Worm (Caenorhabditis elegans) whole organism, young adult: ENCODE measurements around the gene flp-9.

Experiments
- C06A6.2 ChIP-seq: fragments of 200-800 bp; sonication (Bioruptor generic); conservative IDR thresholded peaks from 2 replicates; pipeline ENCODE4 v1.3.6; 2022; ENCODE audit warnings: missing genetic modification characterization, missing compliant biosample characterization
- D2030.7 ChIP-seq: fragments of 200-800 bp; sonication (Bioruptor generic); IDR thresholded peaks from 2 replicates; pipeline ENCODE4 v1.3.6; 2022; ENCODE audit warnings: missing genetic modification reagents, missing genetic modification characterization, missing compliant biosample characterization
- F22D6.2 ChIP-seq: sonication (generic microtip); optimal IDR thresholded peaks from 2 replicates; lab custom pipeline; 2016; ENCODE audit warnings: mild to moderate bottlenecking, missing genetic modification characterization, missing compliant biosample characterization
- F37B4.10 ChIP-seq: fragments of 200-800 bp; sonication (Bioruptor generic); IDR thresholded peaks from 2 replicates; pipeline ENCODE4 v1.3.6; 2022; ENCODE audit warnings: missing genetic modification characterization, missing compliant biosample characterization
- T26A5.8 ChIP-seq: sonication (generic microtip); optimal IDR thresholded peaks from 2 replicates; lab custom pipeline; 2016; ENCODE audit warnings: missing genetic modification characterization, missing compliant biosample characterization
- Y56A3A.18 ChIP-seq: fragments of 200-800 bp; sonication (Bioruptor generic); IDR thresholded peaks from 2 replicates; pipeline ENCODE4 v1.3.6; 2022; ENCODE audit warnings: missing genetic modification reagents, missing genetic modification characterization, missing compliant biosample characterization
- ZK185.1 ChIP-seq: sonication (generic microtip); optimal IDR thresholded peaks from 2 replicates; lab custom pipeline; 2016; ENCODE audit warnings: mild to moderate bottlenecking, missing genetic modification characterization, missing compliant biosample characterization; ENCODE audit not compliant: poor library complexity, severe bottlenecking
- ama-1 ChIP-seq, 3 experiments: fragments of 150-350 bp in 1 of 3; sonication (generic microtip) in 2 of 3; optimal IDR thresholded peaks; 2 replicates each; lab custom pipeline; 2014 to 2018; ENCODE audit warnings: missing biosample characterization in 2 of 3, missing genetic modification characterization in 2 of 3, missing genetic modification reagents in 2 of 3
- bed-1 ChIP-seq: fragments of 200-800 bp; sonication (Bioruptor generic); IDR thresholded peaks from 2 replicates; pipeline ENCODE4 v1.3.6; 2022; ENCODE audit warnings: missing genetic modification reagents, missing genetic modification characterization, missing compliant biosample characterization
- ccch-3 ChIP-seq: fragments of 200-800 bp; sonication (Bioruptor generic); optimal IDR thresholded peaks from 2 replicates; lab custom pipeline; 2018; ENCODE audit warnings: mild to moderate bottlenecking, missing genetic modification characterization, missing compliant biosample characterization
- cebp-2 ChIP-seq: fragments of 200-800 bp; sonication (Bioruptor generic); IDR thresholded peaks from 2 replicates; pipeline ENCODE4 v1.3.6; 2022; ENCODE audit warnings: missing genetic modification characterization, missing compliant biosample characterization
- ceh-100 ChIP-seq: fragments of 200-800 bp; sonication (Bioruptor generic); IDR thresholded peaks from 2 replicates; pipeline ENCODE4 v1.3.6; 2022; ENCODE audit warnings: missing genetic modification reagents, missing genetic modification characterization, missing compliant biosample characterization
- ceh-40 ChIP-seq: fragments of 200-800 bp; sonication (Bioruptor generic); IDR thresholded peaks from 2 replicates; pipeline ENCODE4 v1.3.6; 2022; ENCODE audit warnings: missing genetic modification characterization, missing compliant biosample characterization
- dox-1 ChIP-seq: fragments of 200-800 bp; sonication (Bioruptor generic); IDR thresholded peaks from 2 replicates; pipeline ENCODE4 v1.3.6; 2022; ENCODE audit warnings: missing genetic modification reagents, missing genetic modification characterization, missing compliant biosample characterization
- dpff-1 ChIP-seq: sonication (generic microtip); optimal IDR thresholded peaks from 2 replicates; lab custom pipeline; 2017; ENCODE audit warnings: mild to moderate bottlenecking, missing genetic modification characterization, missing compliant biosample characterization
- dpl-1 ChIP-seq: fragments of 150-350 bp; optimal IDR thresholded peaks from 2 replicates; lab custom pipeline; 2014; ENCODE audit warnings: missing biosample characterization, missing genetic modification reagents, missing genetic modification characterization
- efl-1 ChIP-seq: fragments of 150-350 bp; optimal IDR thresholded peaks from 2 replicates; lab custom pipeline; 2014; ENCODE audit warnings: missing biosample characterization, missing genetic modification reagents, missing genetic modification characterization
- egl-18 ChIP-seq: fragments of 200-800 bp; sonication (Bioruptor generic); IDR thresholded peaks from 2 replicates; pipeline ENCODE4 v1.3.6; 2022; ENCODE audit warnings: missing genetic modification reagents, missing genetic modification characterization, missing compliant biosample characterization
- egl-44 ChIP-seq: fragments of 200-800 bp; sonication (Bioruptor generic); IDR thresholded peaks from 2 replicates; pipeline ENCODE4 v1.3.6; 2022; ENCODE audit warnings: missing genetic modification reagents, missing genetic modification characterization, missing compliant biosample characterization
- egrh-3 ChIP-seq: fragments of 200-800 bp; sonication (Bioruptor generic); IDR thresholded peaks from 2 replicates; pipeline ENCODE4 v1.3.6; 2022; ENCODE audit warnings: missing genetic modification reagents, missing genetic modification characterization, missing compliant biosample characterization
- ets-4 ChIP-seq: fragments of 200-800 bp; sonication (Bioruptor generic); optimal IDR thresholded peaks from 2 replicates; lab custom pipeline; 2018; ENCODE audit warnings: mild to moderate bottlenecking, missing genetic modification characterization, missing compliant biosample characterization
- fkh-3 ChIP-seq: sonication (generic microtip); optimal IDR thresholded peaks from 2 replicates; lab custom pipeline; 2016; ENCODE audit warnings: mild to moderate bottlenecking, missing genetic modification characterization, missing compliant biosample characterization
- gei-17 ChIP-seq: fragments of 200-800 bp; sonication (Bioruptor generic); optimal IDR thresholded peaks from 2 replicates; lab custom pipeline; 2018; ENCODE audit warnings: mild to moderate bottlenecking, missing genetic modification characterization, missing compliant biosample characterization
- hlh-26 ChIP-seq: fragments of 200-800 bp; sonication (Bioruptor generic); conservative IDR thresholded peaks from 2 replicates; pipeline ENCODE4 v1.3.6; 2022; ENCODE audit warnings: missing genetic modification reagents, missing genetic modification characterization, missing compliant biosample characterization
- lag-1 ChIP-seq: fragments of 200-800 bp; sonication (Bioruptor generic); IDR thresholded peaks from 2 replicates; pipeline ENCODE4 v1.3.6; 2022; ENCODE audit warnings: missing genetic modification reagents, missing genetic modification characterization, missing compliant biosample characterization
- let-607 ChIP-seq, 2 experiments: fragments of 200-800 bp in 1 of 2; sonication (Bioruptor generic) in 1 of 2; sonication (generic microtip) in 1 of 2; optimal IDR thresholded peaks; 2 replicates each; lab custom pipeline; 2016 to 2018; ENCODE audit warnings: mild to moderate bottlenecking in 2 of 2, missing compliant biosample characterization in 2 of 2, missing genetic modification characterization in 2 of 2, moderate library complexity in 2 of 2, missing genotype in 1 of 2
- lin-26 ChIP-seq: fragments of 200-800 bp; sonication (Bioruptor generic); IDR thresholded peaks from 2 replicates; pipeline ENCODE4 v1.3.6; 2022; ENCODE audit warnings: missing genetic modification reagents, missing genetic modification characterization, missing compliant biosample characterization
- lin-40 ChIP-seq: sonication (generic microtip); optimal IDR thresholded peaks from 2 replicates; lab custom pipeline; 2016; ENCODE audit warnings: missing genetic modification characterization, mild to moderate bottlenecking, missing compliant biosample characterization, missing genotype, missing genetic modification reagents
- lin-54 ChIP-seq: fragments of 200-800 bp; sonication (Bioruptor generic); optimal IDR thresholded peaks from 2 replicates; lab custom pipeline; 2018; ENCODE audit warnings: mild to moderate bottlenecking, missing genetic modification characterization, missing compliant biosample characterization
- lsy-27 ChIP-seq: sonication (generic microtip); optimal IDR thresholded peaks from 2 replicates; lab custom pipeline; 2017; ENCODE audit warnings: missing genetic modification characterization, mild to moderate bottlenecking, missing compliant biosample characterization, antibody characterized with exemption, missing genotype, borderline replicate concordance; ENCODE audit not compliant: insufficient read depth
- madf-8 ChIP-seq: fragments of 200-800 bp; sonication (Bioruptor generic); conservative IDR thresholded peaks from 2 replicates; pipeline ENCODE4 v1.3.6; 2022; ENCODE audit warnings: missing genetic modification reagents, missing genetic modification characterization, missing compliant biosample characterization
- mxl-1 ChIP-seq: sonication (generic microtip); optimal IDR thresholded peaks from 2 replicates; lab custom pipeline; 2016; ENCODE audit warnings: missing genetic modification characterization, missing compliant biosample characterization
- nfya-1 ChIP-seq: sonication (generic microtip); optimal IDR thresholded peaks from 2 replicates; lab custom pipeline; 2017; ENCODE audit warnings: antibody characterized with exemption, missing compliant biosample characterization, missing genetic modification characterization, borderline replicate concordance; ENCODE audit not compliant: insufficient read depth
- nhr-27 ChIP-seq: fragments of 200-800 bp; sonication (Bioruptor generic); optimal IDR thresholded peaks from 2 replicates; lab custom pipeline; 2018; ENCODE audit warnings: mild to moderate bottlenecking, missing genetic modification characterization, moderate library complexity, missing compliant biosample characterization
- nhr-90 ChIP-seq: sonication (generic microtip); optimal IDR thresholded peaks from 2 replicates; lab custom pipeline; 2016; ENCODE audit warnings: missing genotype, mild to moderate bottlenecking, missing genetic modification characterization, missing compliant biosample characterization
- sea-2 ChIP-seq: fragments of 200-800 bp; sonication (Bioruptor generic); IDR thresholded peaks from 2 replicates; pipeline ENCODE4 v1.3.6; 2022; ENCODE audit warnings: missing genetic modification characterization, missing compliant biosample characterization
- snpc-1.3 ChIP-seq: sonication (generic microtip); optimal IDR thresholded peaks from 2 replicates; lab custom pipeline; 2017; ENCODE audit warnings: missing genetic modification characterization, mild to moderate bottlenecking, missing compliant biosample characterization, antibody characterized with exemption, moderate library complexity, missing genotype, missing genetic modification reagents; ENCODE audit not compliant: insufficient read depth
- snpc-4 ChIP-seq, 5 experiments: fragments of 150-350 bp in 1 of 5; sonication (generic microtip) in 4 of 5; optimal IDR thresholded peaks; 2 replicates each; lab custom pipeline; 2014 to 2018; ENCODE audit warnings: missing genetic modification characterization in 5 of 5, missing biosample characterization in 3 of 5, antibody characterized with exemption in 2 of 5, mild to moderate bottlenecking in 2 of 5, missing compliant biosample characterization in 2 of 5, missing genotype in 2 of 5, moderate library complexity in 2 of 5, missing genetic modification reagents in 1 of 5
- somi-1 ChIP-seq: fragments of 200-800 bp; sonication (Bioruptor generic); optimal IDR thresholded peaks from 2 replicates; lab custom pipeline; 2018; ENCODE audit warnings: mild to moderate bottlenecking, missing genetic modification characterization, missing compliant biosample characterization
- tbx-9 ChIP-seq: sonication (generic microtip); optimal IDR thresholded peaks from 2 replicates; lab custom pipeline; 2016; ENCODE audit warnings: borderline replicate concordance, missing genetic modification characterization, inconsistent platforms, missing compliant biosample characterization
- tlf-1 ChIP-seq: fragments of 200-800 bp; sonication (Bioruptor generic); optimal IDR thresholded peaks from 2 replicates; lab custom pipeline; 2018; ENCODE audit warnings: mild to moderate bottlenecking, missing genetic modification characterization, missing compliant biosample characterization
- unc-130 ChIP-seq: sonication (generic microtip); optimal IDR thresholded peaks from 2 replicates; lab custom pipeline; 2016; ENCODE audit warnings: missing genetic modification reagents, missing genetic modification characterization, missing compliant biosample characterization
- zim-3 ChIP-seq: sonication (generic microtip); optimal IDR thresholded peaks from 2 replicates; lab custom pipeline; 2017; ENCODE audit warnings: mild to moderate bottlenecking, missing genetic modification characterization, moderate library complexity, missing compliant biosample characterization
- ztf-22 ChIP-seq: fragments of 200-800 bp; sonication (Bioruptor generic); optimal IDR thresholded peaks from 2 replicates; lab custom pipeline; 2018; ENCODE audit warnings: mild to moderate bottlenecking, missing genetic modification characterization, moderate library complexity, missing compliant biosample characterization
- ztf-25 ChIP-seq: fragments of 200-800 bp; sonication (Bioruptor generic); IDR thresholded peaks from 2 replicates; pipeline ENCODE4 v1.3.6; 2022; ENCODE audit warnings: missing genetic modification reagents, missing genetic modification characterization, missing compliant biosample characterization
- ztf-26 ChIP-seq: sonication (generic microtip); optimal IDR thresholded peaks from 2 replicates; lab custom pipeline; 2017; ENCODE audit warnings: missing genetic modification characterization, missing compliant biosample characterization
- ztf-3 ChIP-seq: fragments of 200-800 bp; sonication (Bioruptor generic); optimal IDR thresholded peaks from 2 replicates; lab custom pipeline; 2018; ENCODE audit warnings: mild to moderate bottlenecking, missing genetic modification characterization, missing compliant biosample characterization
- ztf-6 ChIP-seq: fragments of 200-800 bp; sonication (Bioruptor generic); IDR thresholded peaks from 2 replicates; pipeline ENCODE4 v1.3.6; 2022; ENCODE audit warnings: missing genetic modification reagents, missing genetic modification characterization, missing compliant biosample characterization

Gene flp-9

ce11 chrIV:12785988-12786387, 28.6 kb upstream of the flp-9 start (continued):
- TF ChIP-seq hlh-26 (GFP tag; lab: Robert Waterston, UW): no peak
- no peak for TF ChIP-seq nhr-90 (tag; lab: Kevin White, UChicago)
- TF ChIP-seq fkh-3: no peak
- TF ChIP-seq F37B4.10 (GFP tag; lab: Robert Waterston, UW): no peak
- TF ChIP-seq T26A5.8 (tag; lab: Kevin White, UChicago): no peak
- 0 out of 2 replicates have a peak, but pooled peaks have one; percentile 38 for TF ChIP-seq madf-8
- TF ChIP-seq egrh-3 (GFP tag; lab: Robert Waterston, UW): no peak
- TF ChIP-seq lin-40 (tag; lab: Kevin White, UChicago): no peak
- TF ChIP-seq mxl-1 (tag; lab: Kevin White, UChicago): no peak
- no peak for TF ChIP-seq ceh-40
- 0 out of 2 replicates have a peak, but pooled peaks have one; percentile 11 for TF ChIP-seq Y56A3A.18 (GFP tag; lab: Robert Waterston, UW)
- no peak for TF ChIP-seq ets-4
- TF ChIP-seq let-607 (tag; optimal IDR thresholded peaks at IDR 0.05; lab: Kevin White, UChicago): no peak
- TF ChIP-seq sea-2 (GFP tag; lab: Robert Waterston, UW): no peak
- TF ChIP-seq efl-1 (GFP tag; lab: Kevin White, UChicago): peak; percentile 13
- TF ChIP-seq tbx-9 (tag; lab: Kevin White, UChicago): no peak
- no peak for TF ChIP-seq nhr-27 (tag; lab: Kevin White, UChicago)
- no peak for TF ChIP-seq zim-3
- no peak for TF ChIP-seq bed-1 (GFP tag; lab: Robert Waterston, UW)
- TF ChIP-seq ztf-3 (GFP tag; lab: Kevin White, UChicago): no peak
- TF ChIP-seq somi-1 (GFP tag; lab: Kevin White, UChicago): no peak
- peak; percentile 92 for TF ChIP-seq snpc-4 (GFP tag; optimal IDR thresholded peaks at IDR 0.05; lab: Kevin White, UChicago)
- TF ChIP-seq snpc-4 (tag; optimal IDR thresholded peaks at IDR 0.05; lab: Kevin White, UChicago): peak; percentile 88 to 97 (median 94)
- no peak for TF ChIP-seq ZK185.1 (tag; lab: Kevin White, UChicago)
- TF ChIP-seq ztf-25 (GFP tag; lab: Robert Waterston, UW): no peak
- no peak for TF ChIP-seq nfya-1 (tag; lab: Kevin White, UChicago)
- peak; percentile 81 for TF ChIP-seq dox-1 (GFP tag; lab: Robert Waterston, UW)
- no peak for TF ChIP-seq ztf-6 (GFP tag; lab: Robert Waterston, UW)
- no peak for TF ChIP-seq ccch-3
- no peak for TF ChIP-seq unc-130 (GFP tag; lab: Kevin White, UChicago)
- no peak for TF ChIP-seq dpff-1 (tag; lab: Kevin White, UChicago)
- TF ChIP-seq C06A6.2 (GFP tag; lab: Robert Waterston, UW): no peak
- TF ChIP-seq ama-1 (optimal IDR thresholded peaks at IDR 0.05; lab: Kevin White, UChicago): no peak
- no peak for TF ChIP-seq ama-1 (GFP tag; optimal IDR thresholded peaks at IDR 0.05; lab: Kevin White, UChicago)
- no peak for TF ChIP-seq dpl-1 (GFP tag; lab: Kevin White, UChicago)
- TF ChIP-seq egl-18: no peak
- TF ChIP-seq ztf-26 (tag; lab: Kevin White, UChicago): no peak
- TF ChIP-seq lin-54 (GFP tag; lab: Kevin White, UChicago): peak; percentile 5
- peak; percentile 82 for TF ChIP-seq D2030.7
- TF ChIP-seq egl-44 (GFP tag; lab: Robert Waterston, UW): no peak
- TF ChIP-seq tlf-1 (GFP tag; lab: Kevin White, UChicago): no peak
- peak; percentile 53; the same call in 1 of the 2 replicates for TF ChIP-seq lin-26
- peak; percentile 64 for TF ChIP-seq snpc-1.3 (tag; lab: Kevin White, UChicago)
- no peak for TF ChIP-seq ztf-22 (GFP tag; lab: Kevin White, UChicago)
- TF ChIP-seq cebp-2 (GFP tag; lab: Robert Waterston, UW): no peak
- TF ChIP-seq lsy-27 (tag; lab: Kevin White, UChicago): no peak
- TF ChIP-seq lag-1 (GFP tag; lab: Robert Waterston, UW): no peak
- no peak for TF ChIP-seq gei-17 (GFP tag; lab: Kevin White, UChicago)
- no peak for TF ChIP-seq ceh-100
- no peak for TF ChIP-seq F22D6.2
